Worm (Caenorhabditis elegans): ENCODE results near the gene math-20.

ce11 chrII:2012698-2013097 lies 16.4 kb downstream of the math-20 start, which contains the start of gene F59H6.15:
- no peak for TF ChIP-seq flt-1 (GFP tag; IDR thresholded peaks at IDR 0.05)
- no peak for TF ChIP-seq ztf-23 (GFP tag; IDR thresholded peaks at IDR 0.05)
- TF ChIP-seq cog-1 (tag; optimal IDR thresholded peaks at IDR 0.05): no peak

Measured in whole organism, midembryonic.